Worm (Caenorhabditis elegans) whole organism, L4/young adult: ENCODE results near the gene T22F3.12.
"Not testable (repeated sequence)": the region's sequence is repeated elsewhere in the genome, so short reads cannot be mapped to it uniquely, and the experiment has no call there.

Experiments used
- W03F9.2 ChIP-seq: fragments of 150-350 bp; optimal IDR thresholded peaks from 2 replicates; lab custom pipeline; 2014; ENCODE audit warnings: missing biosample characterization, missing genetic modification characterization
- dao-5 ChIP-seq: sonication (generic microtip); optimal IDR thresholded peaks from 2 replicates; lab custom pipeline; 2016; ENCODE audit warnings: missing genotype, missing genetic modification characterization, moderate library complexity, missing compliant biosample characterization
- him-1 ChIP-seq: sonication (generic microtip); optimal IDR thresholded peaks from 2 replicates; lab custom pipeline; 2016; ENCODE audit warnings: missing genotype, missing genetic modification reagents, missing genetic modification characterization, missing compliant biosample characterization

The T22F3.12 gene

DNA sequence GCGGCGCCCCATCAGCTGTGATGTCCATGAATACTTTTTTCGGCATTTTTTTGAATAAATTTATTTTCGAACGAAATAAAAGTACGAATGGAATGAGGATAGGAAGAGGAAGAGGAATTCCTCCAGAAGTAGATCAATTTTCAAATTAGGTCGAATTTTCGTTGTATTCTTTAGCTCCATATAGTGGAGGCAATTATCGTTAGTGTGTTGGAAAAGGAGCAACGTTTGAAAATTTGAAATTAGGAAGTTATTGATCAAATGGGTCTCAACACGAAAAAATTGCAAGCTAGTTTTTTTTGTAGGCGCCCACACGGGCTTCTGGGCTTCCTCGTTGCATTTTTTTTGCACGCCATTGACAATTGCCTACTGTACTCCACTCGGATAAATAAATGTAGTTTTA, at the start of gene T22F3.12:
TSS of gene T22F3.12 (minus strand) at position 101 of the 400 bp plus-strand sequence.
- TF ChIP-seq him-1 (tag; lab: Kevin White, UChicago) (no peak), W03F9.2 (tag; lab: Kevin White, UChicago) (no peak), dao-5 (no peak)

- TF ChIP-seq him-1 (tag; lab: Kevin White, UChicago) (no peak), W03F9.2 (tag; lab: Kevin White, UChicago) (no peak), dao-5 (no peak)
Measured at ce11 chrV:3639873-3640272, 47.9 kb upstream of the T22F3.12 start.

- TF ChIP-seq him-1 (tag; lab: Kevin White, UChicago): no peak
- TF ChIP-seq dao-5: no peak
Measured at ce11 chrV:3637086-3637485, 45.1 kb upstream of the T22F3.12 start, which contains the start of gene srx-41. srx-41 (minus strand) TSS chrV:3637186.

ce11 chrV:3634293-3635016, 42.5 kb upstream of the T22F3.12 start:
- TF ChIP-seq W03F9.2 (tag; lab: Kevin White, UChicago): no peak
- TF ChIP-seq dao-5: peak; percentile 10
- no peak for TF ChIP-seq him-1 (tag; lab: Kevin White, UChicago)

ce11 chrV:3633041-3633440, 41.0 kb upstream of the T22F3.12 start, which contains the start of gene F59B1.2:
F59B1.2 (plus strand) TSS chrV:3633341.
- no peak for TF ChIP-seq him-1 (tag; lab: Kevin White, UChicago)
- TF ChIP-seq W03F9.2 (tag; lab: Kevin White, UChicago): no peak
- TF ChIP-seq dao-5: no peak

- no peak for TF ChIP-seq dao-5
- TF ChIP-seq him-1 (tag; lab: Kevin White, UChicago): no peak
- no peak for TF ChIP-seq W03F9.2 (tag; lab: Kevin White, UChicago)
Measured at ce11 chrV:3632249-3633030, 40.4 kb upstream of the T22F3.12 start.

DNA sequence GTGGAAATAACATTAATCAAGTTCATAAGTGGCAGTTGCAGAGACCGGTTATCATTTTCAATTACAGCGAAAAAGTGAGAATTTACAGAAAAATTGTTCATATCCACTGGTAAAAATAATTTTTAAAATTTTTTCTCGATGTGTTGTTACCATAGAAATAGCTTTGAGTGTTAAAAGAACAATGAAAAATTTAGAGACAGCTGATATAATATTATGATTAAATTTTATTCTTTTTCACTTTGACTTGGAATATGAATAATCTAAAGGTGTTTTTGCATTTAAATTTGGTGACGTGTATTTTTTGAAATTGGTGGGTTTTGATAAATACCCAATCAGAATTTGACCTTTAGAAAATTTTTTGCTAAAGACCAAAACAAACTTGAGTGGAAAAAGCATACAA, 39.6 kb upstream of the T22F3.12 start, which contains the start of gene F59B1.6:
TSS of gene F59B1.6 (minus strand) at position 101 of the 400 bp plus-strand sequence.
- no peak for TF ChIP-seq W03F9.2 (tag; lab: Kevin White, UChicago)
- no peak for TF ChIP-seq dao-5
- no peak for TF ChIP-seq him-1 (tag; lab: Kevin White, UChicago)

DNA sequence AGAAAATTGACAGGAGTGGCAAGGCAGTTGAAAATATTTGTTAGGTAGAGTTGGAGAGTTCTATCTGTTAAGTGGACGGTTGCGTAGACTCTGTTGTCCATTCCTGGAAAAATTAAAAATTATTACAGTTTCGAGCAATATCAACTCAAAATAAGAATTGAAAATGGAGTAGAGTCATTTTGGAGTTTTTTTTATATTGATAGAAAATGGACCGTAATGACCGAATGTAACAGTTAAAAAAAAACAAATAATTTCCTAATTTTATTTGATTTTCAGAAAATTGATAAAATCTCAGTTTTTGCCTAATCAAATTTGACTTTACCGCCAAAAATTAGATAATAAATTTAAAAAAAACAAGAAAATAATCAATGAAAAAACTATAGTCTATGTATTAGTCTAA, 34.9 kb upstream of the T22F3.12 start, which contains the start of gene F59B1.4:
TSS of gene F59B1.4 (minus strand) at position 101 of the 400 bp plus-strand sequence.
- TF ChIP-seq W03F9.2 (tag; lab: Kevin White, UChicago): no peak
- no peak for TF ChIP-seq him-1 (tag; lab: Kevin White, UChicago)
- no peak for TF ChIP-seq dao-5

DNA sequence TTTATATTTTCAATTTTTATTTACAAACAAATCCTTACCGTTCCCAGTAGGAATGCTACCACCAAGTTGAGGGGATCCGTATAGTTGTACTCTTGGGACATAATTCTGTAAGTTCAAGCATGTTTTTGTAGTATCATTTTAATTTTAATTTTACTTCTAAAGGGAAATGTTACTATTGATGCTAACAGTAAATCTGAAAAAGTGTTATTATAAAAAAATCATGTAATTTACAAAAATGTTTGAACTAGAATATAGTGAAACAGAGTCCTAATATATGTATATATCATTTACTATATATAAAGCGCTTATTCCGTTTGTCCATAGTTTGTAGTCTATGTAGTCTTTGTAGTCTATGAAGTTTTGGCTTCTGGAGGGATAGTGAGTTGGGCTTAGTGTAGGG, 28.6 kb upstream of the T22F3.12 start, which contains the start of gene srx-93:
TSS of gene srx-93 (minus strand) at position 101 of the 400 bp plus-strand sequence.
- TF ChIP-seq W03F9.2 (tag; lab: Kevin White, UChicago); dao-5; him-1 (tag; lab: Kevin White, UChicago): not testable (repeated sequence)

- TF ChIP-seq dao-5: no peak
- no peak for TF ChIP-seq him-1 (tag; lab: Kevin White, UChicago)
- TF ChIP-seq W03F9.2 (tag; lab: Kevin White, UChicago): no peak
Measured at ce11 chrV:3616844-3617243, 24.8 kb upstream of the T22F3.12 start.

- TF ChIP-seq him-1 (tag; lab: Kevin White, UChicago) (no peak), dao-5 (no peak), W03F9.2 (tag; lab: Kevin White, UChicago) (no peak)
Measured at ce11 chrV:3614397-3614796, 22.4 kb upstream of the T22F3.12 start, which contains the start of gene T22F3.11. T22F3.11 (minus strand) TSS chrV:3614553.

DNA sequence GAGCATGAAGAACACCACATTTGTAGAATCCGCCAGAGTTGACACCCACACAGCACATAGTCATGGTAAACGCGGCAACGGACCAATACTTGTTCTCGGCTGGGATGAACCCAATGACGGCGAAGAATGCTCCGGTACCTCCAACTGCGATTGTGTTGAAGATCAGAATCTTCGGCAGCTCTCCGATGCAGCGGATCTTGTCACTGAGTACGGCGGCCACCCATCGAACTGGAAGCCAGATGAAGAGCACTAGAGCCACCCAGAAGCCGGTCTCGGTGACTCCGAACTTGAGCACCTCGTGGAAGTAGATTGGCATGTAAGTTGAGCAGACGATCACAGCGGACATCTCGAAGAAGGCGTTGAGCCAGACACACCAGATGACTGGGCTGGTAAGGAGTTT, 21.0 kb upstream of the T22F3.12 start:
- TF ChIP-seq W03F9.2 (tag; lab: Kevin White, UChicago) (no peak), dao-5 (no peak), him-1 (tag; lab: Kevin White, UChicago) (no peak)

- TF ChIP-seq dao-5: no peak
- no peak for TF ChIP-seq him-1 (tag; lab: Kevin White, UChicago)
- no peak for TF ChIP-seq W03F9.2 (tag; lab: Kevin White, UChicago)
Measured at ce11 chrV:3611654-3612053, 19.7 kb upstream of the T22F3.12 start, which contains the start of gene T22F3.10. T22F3.10 (minus strand) TSS chrV:3611754.

DNA sequence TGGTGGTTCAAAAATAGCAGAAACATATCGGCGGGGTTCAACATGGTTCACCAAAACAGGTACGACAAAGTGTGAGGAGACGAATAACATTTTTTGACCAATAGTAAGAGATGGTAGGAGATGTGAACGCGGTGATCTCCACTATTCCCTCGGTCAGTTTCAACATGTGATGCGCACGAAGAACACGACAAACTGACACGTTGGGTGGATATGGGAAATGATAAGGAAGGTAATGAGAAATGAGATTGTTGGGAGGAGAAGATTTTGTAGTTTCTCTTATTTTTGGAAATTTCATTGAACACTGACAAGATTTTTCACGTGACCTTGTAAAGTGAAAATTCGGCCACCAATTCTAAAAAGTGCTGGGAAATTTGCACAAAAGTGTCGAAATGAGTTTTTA, 18.7 kb upstream of the T22F3.12 start:
- TF ChIP-seq W03F9.2 (tag; lab: Kevin White, UChicago) (no peak), him-1 (tag; lab: Kevin White, UChicago) (no peak), dao-5 (no peak)
